Fruit fly (Drosophila melanogaster): ENCODE data around the gene RhoL.

Gene RhoL

DNA sequence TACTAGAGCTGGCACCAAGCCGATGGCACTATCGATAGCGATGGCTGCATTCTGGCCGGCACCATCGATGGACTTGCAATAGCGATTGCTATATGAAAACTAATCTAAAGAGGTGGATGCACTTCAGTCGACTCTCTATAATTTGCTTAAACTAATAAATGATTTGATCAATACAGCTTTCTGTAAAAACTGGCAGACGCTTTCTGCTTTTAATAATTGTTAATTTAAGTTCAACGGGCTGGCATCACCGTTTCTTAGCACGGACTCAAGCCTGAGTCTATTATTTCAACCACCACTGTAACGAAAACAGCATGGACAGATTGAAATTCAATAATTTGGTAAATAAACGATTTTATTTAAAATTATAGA, 10.7 kb upstream of the RhoL start, which contains the start of the genes Ras85D and Rlb1 (continued):
- TF ChIP-seq schlank (tag; optimal IDR thresholded peaks at IDR 0.05) (peak; percentile 51), BtbVII (GFP tag; optimal IDR thresholded peaks at IDR 0.05) (peak; percentile 42), MBD-R2 (GFP tag; IDR thresholded peaks at IDR 0.05) (no peak), CG9797 (GFP tag; optimal IDR thresholded peaks at IDR 0.05) (peak; percentile 36), H15 (GFP tag; IDR thresholded peaks at IDR 0.05) (no peak), CG6272 (GFP tag; IDR thresholded peaks at IDR 0.05) (peak; percentile 78), CG6654 (GFP tag; optimal IDR thresholded peaks at IDR 0.05) (no peak), ara (GFP tag; IDR thresholded peaks at IDR 0.05) (no peak), CG3726 (GFP tag; IDR thresholded peaks at IDR 0.05) (no peak), Bdp1 (GFP tag; optimal IDR thresholded peaks at IDR 0.05) (peak; percentile 58), danr (GFP tag; IDR thresholded peaks at IDR 0.05) (no peak), sob (GFP tag; IDR thresholded peaks at IDR 0.05) (no peak), stwl (tag; optimal IDR thresholded peaks at IDR 0.05) (peak; percentile 27), CG4328 (GFP tag; optimal IDR thresholded peaks at IDR 0.05) (peak; percentile 56), CG11560 (tag; IDR thresholded peaks at IDR 0.05) (no peak), tap (tag; optimal IDR thresholded peaks at IDR 0.05) (peak; percentile 13), CG10565 (GFP tag; optimal IDR thresholded peaks at IDR 0.05) (peak; percentile 1), CG17568 (GFP tag; optimal IDR thresholded peaks at IDR 0.05) (no peak), klu (GFP tag; IDR thresholded peaks at IDR 0.05) (no peak), en (GFP tag; optimal IDR thresholded peaks at IDR 0.05) (peak; percentile 18), pzg (GFP tag; optimal IDR thresholded peaks at IDR 0.05) (peak; percentile 85), Gsc (GFP tag; IDR thresholded peaks at IDR 0.05) (no peak), Side (GFP tag; optimal IDR thresholded peaks at IDR 0.05) (peak; percentile 78), CG15514 (GFP tag; optimal IDR thresholded peaks at IDR 0.05) (peak; percentile 75), tll (GFP tag; optimal IDR thresholded peaks at IDR 0.05) (no peak), Gug (GFP tag; IDR thresholded peaks at IDR 0.05) (peak; percentile 78; the same call in 3 of the 4 replicates), CG4617 (GFP tag; optimal IDR thresholded peaks at IDR 0.05; ENCODE audit: borderline replicate concordance) (peak; percentile 96), CG12071 (GFP tag; optimal IDR thresholded peaks at IDR 0.05) (no peak), sqz (GFP tag; optimal IDR thresholded peaks at IDR 0.05) (no peak), Antp (GFP tag; optimal IDR thresholded peaks at IDR 0.05) (peak; percentile 87), CG6854 (GFP tag; optimal IDR thresholded peaks at IDR 0.05) (no peak), az2 (GFP tag; optimal IDR thresholded peaks at IDR 0.05) (peak; percentile 63), Mes4 (GFP tag; optimal IDR thresholded peaks at IDR 0.05) (peak; percentile 51), TFAM (GFP tag; optimal IDR thresholded peaks at IDR 0.05) (no peak), ci (GFP tag; IDR thresholded peaks at IDR 0.05) (no peak), gt (GFP tag; IDR thresholded peaks at IDR 0.05) (no peak), CG30403 (GFP tag; optimal IDR thresholded peaks at IDR 0.05) (peak; percentile 88), Dll (GFP tag; IDR thresholded peaks at IDR 0.05; ENCODE audit: partially characterized antibody) (no peak), CG9817 (tag; optimal IDR thresholded peaks at IDR 0.05) (peak; percentile 89), Fer3 (tag; optimal IDR thresholded peaks at IDR 0.05) (peak; percentile 76), Xrp1 (GFP tag; IDR thresholded peaks at IDR 0.05) (no peak), tio (GFP tag; optimal IDR thresholded peaks at IDR 0.05) (no peak), Dip3 (GFP tag; optimal IDR thresholded peaks at IDR 0.05) (peak; percentile 73), CG10366 (GFP tag; IDR thresholded peaks at IDR 0.05) (no peak), Mad (GFP tag; optimal IDR thresholded peaks at IDR 0.05) (peak; percentile 68), crp (GFP tag; optimal IDR thresholded peaks at IDR 0.05) (peak in 1 of 2 experiments; percentile 55), Sin3A (optimal IDR thresholded peaks at IDR 0.05) (peak; percentile 98), CG31224 (GFP tag; IDR thresholded peaks at IDR 0.05) (no peak), amos (GFP tag; IDR thresholded peaks at IDR 0.05; ENCODE audit: partially characterized antibody) (no peak), crol (GFP tag; IDR thresholded peaks at IDR 0.05) (no peak), CG15073 (GFP tag; optimal IDR thresholded peaks at IDR 0.05) (peak; percentile 99), hb (GFP tag; IDR thresholded peaks at IDR 0.05; ENCODE audit: partially characterized antibody) (no peak)
